Fruit fly (Drosophila melanogaster) whole organism, adult: ENCODE measurements around the gene Ppm1.

Experiments used
- Clk ChIP-seq: fragments of 200-800 bp; sonication (Bioruptor generic); optimal IDR thresholded peaks from 2 replicates; lab custom pipeline; 2017; ENCODE audit warnings: missing biosample characterization, missing genetic modification characterization
- cnc ChIP-seq, 2 experiments: fragments of >200 bp; optimal IDR thresholded peaks; 2 replicates each; lab custom pipeline; 2017

- no peak for TF ChIP-seq cnc (optimal IDR thresholded peaks at IDR 0.05; lab: Kevin White, UChicago)
- no peak for TF ChIP-seq Clk (GFP tag; lab: Kevin White, UChicago)
Observed at dm6 chr3L:610765-611164, 29.6 kb downstream of the Ppm1 start.
